Fruit fly (Drosophila melanogaster): ENCODE data around the gene fig.

fig gene

DNA sequence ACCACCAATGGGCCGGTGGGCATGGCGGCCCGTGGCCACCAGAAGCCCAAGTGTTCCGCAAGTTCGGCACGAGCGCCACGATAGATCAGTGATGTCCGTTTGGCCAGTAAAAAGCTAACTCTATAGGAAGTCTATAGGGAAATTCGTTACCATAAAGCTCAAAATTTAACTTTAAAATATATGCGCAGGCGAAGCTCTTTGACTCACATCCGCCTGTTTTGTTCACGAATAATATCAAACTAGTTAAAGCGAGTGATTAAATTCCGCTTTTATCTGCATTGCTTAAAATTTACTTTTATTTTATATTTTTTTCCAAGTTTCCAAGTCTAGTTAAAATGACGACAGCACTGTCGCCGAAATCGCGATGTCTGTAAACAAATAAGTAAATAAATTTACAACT lies 22.6 kb downstream of the fig start (continued):
- TF ChIP-seq Ets21C (GFP tag; optimal IDR thresholded peaks at IDR 0.05) (peak; percentile 12), CG9139 (GFP tag; optimal IDR thresholded peaks at IDR 0.05) (no peak), CG32006 (GFP tag; optimal IDR thresholded peaks at IDR 0.05) (peak; percentile 85), Eip93F (GFP tag; optimal IDR thresholded peaks at IDR 0.05) (no peak), topi (GFP tag; optimal IDR thresholded peaks at IDR 0.05) (peak; percentile 65), CG6276 (GFP tag; optimal IDR thresholded peaks at IDR 0.05) (peak; percentile 45), CG10669 (GFP tag; optimal IDR thresholded peaks at IDR 0.05) (peak; percentile 26), Blimp-1 (GFP tag; optimal IDR thresholded peaks at IDR 0.05) (no peak), spab (GFP tag; optimal IDR thresholded peaks at IDR 0.05) (no peak), Hr4 (GFP tag; optimal IDR thresholded peaks at IDR 0.05) (peak; percentile 85), CG8319 (GFP tag; optimal IDR thresholded peaks at IDR 0.05) (no peak), CG7368 (GFP tag; optimal IDR thresholded peaks at IDR 0.05) (no peak), Eip75B (GFP tag; optimal IDR thresholded peaks at IDR 0.05) (peak; percentile 48), net (GFP tag; optimal IDR thresholded peaks at IDR 0.05) (no peak), fd59A (GFP tag; optimal IDR thresholded peaks at IDR 0.05) (no peak), Gug (GFP tag; IDR thresholded peaks at IDR 0.05) (0 out of 2 replicates have a peak, but pooled peaks have one; percentile 14), svp (GFP tag) (peak; percentile 75)

DNA sequence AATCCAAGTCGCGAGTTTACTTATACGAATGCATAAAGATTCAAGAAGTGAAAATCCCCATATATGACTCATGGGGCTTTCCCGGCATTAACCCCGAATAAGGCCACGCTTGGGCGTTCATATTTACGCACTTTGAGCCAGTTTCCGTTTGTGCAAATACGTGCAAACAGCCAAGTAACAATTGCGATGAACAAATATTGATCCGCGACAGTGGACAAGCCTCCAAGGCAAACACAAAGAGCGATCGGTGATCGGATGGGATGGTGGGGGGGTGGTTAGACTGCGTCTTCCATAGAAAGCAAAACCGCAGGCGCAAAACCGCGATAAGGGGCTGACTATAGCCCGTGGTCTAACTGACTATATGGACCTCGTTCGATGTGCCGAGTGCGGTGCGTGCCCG lies 23.0 kb downstream of the fig start:
- TF ChIP-seq Hr4 (GFP tag; optimal IDR thresholded peaks at IDR 0.05), result no peak
- no peak for TF ChIP-seq fd85E (GFP tag; optimal IDR thresholded peaks at IDR 0.05)
- peak; percentile 72 for TF ChIP-seq CG9139 (GFP tag; optimal IDR thresholded peaks at IDR 0.05)
- TF ChIP-seq CG3032 (tag; optimal IDR thresholded peaks at IDR 0.05), result no peak
- no peak for TF ChIP-seq svp (GFP tag)
- peak; percentile 7 for TF ChIP-seq CG34406 (GFP tag; optimal IDR thresholded peaks at IDR 0.05)
- TF ChIP-seq CG10669 (GFP tag; optimal IDR thresholded peaks at IDR 0.05), result peak; percentile 35
- no peak for TF ChIP-seq cyc (GFP tag; optimal IDR thresholded peaks at IDR 0.05)
- TF ChIP-seq Met (GFP tag; optimal IDR thresholded peaks at IDR 0.05), result no peak
- no peak for TF ChIP-seq Lpt (GFP tag; optimal IDR thresholded peaks at IDR 0.05)
- TF ChIP-seq CG3919 (GFP tag; optimal IDR thresholded peaks at IDR 0.05), result no peak
- TF ChIP-seq Sox15 (GFP tag; optimal IDR thresholded peaks at IDR 0.05), result no peak
- peak; percentile 19 for TF ChIP-seq CG11762 (GFP tag; optimal IDR thresholded peaks at IDR 0.05; ENCODE audit: insufficient read depth)
- no peak for TF ChIP-seq Smox (GFP tag; optimal IDR thresholded peaks at IDR 0.05)
- no peak for TF ChIP-seq lz (GFP tag; optimal IDR thresholded peaks at IDR 0.05)
- TF ChIP-seq eg (GFP tag; IDR thresholded peaks at IDR 0.05), result no peak; the same call in 1 of the 3 replicates
- peak; percentile 56 for TF ChIP-seq CG1621 (tag; optimal IDR thresholded peaks at IDR 0.05)
- no peak for TF ChIP-seq CG11902 (GFP tag; optimal IDR thresholded peaks at IDR 0.05)
- no peak for TF ChIP-seq CG4318 (GFP tag; optimal IDR thresholded peaks at IDR 0.05)
- TF ChIP-seq CG6792 (GFP tag; optimal IDR thresholded peaks at IDR 0.05), result peak; percentile 0
- no peak for TF ChIP-seq dac (GFP tag; optimal IDR thresholded peaks at IDR 0.05)
- TF ChIP-seq topi (GFP tag; optimal IDR thresholded peaks at IDR 0.05), result no peak
- no peak for TF ChIP-seq Ets96B (tag; optimal IDR thresholded peaks at IDR 0.05)
- TF ChIP-seq CG6854 (GFP tag; optimal IDR thresholded peaks at IDR 0.05), result peak; percentile 17
- no peak for TF ChIP-seq CG15336 (GFP tag; IDR thresholded peaks at IDR 0.05)
- no peak for TF ChIP-seq Eip75B (GFP tag; optimal IDR thresholded peaks at IDR 0.05)
- TF ChIP-seq spab (GFP tag; optimal IDR thresholded peaks at IDR 0.05), result peak; percentile 39
- TF ChIP-seq Gug (GFP tag; IDR thresholded peaks at IDR 0.05), result peak; percentile 25; the same call in 1 of the 2 replicates
- TF ChIP-seq CG11294 (GFP tag; IDR thresholded peaks at IDR 0.05), result no peak; the same call in 1 of the 2 replicates
- no peak for TF ChIP-seq CG8119 (GFP tag; IDR thresholded peaks at IDR 0.05)
- peak; percentile 54 for TF ChIP-seq Hr38 (GFP tag; optimal IDR thresholded peaks at IDR 0.05)
- peak; percentile 55 to 60 for TF ChIP-seq ss (GFP tag; optimal IDR thresholded peaks at IDR 0.05)
- no peak for TF ChIP-seq OdsH (GFP tag; optimal IDR thresholded peaks at IDR 0.05)
- peak; percentile 6 for TF ChIP-seq CG16779 (tag; optimal IDR thresholded peaks at IDR 0.05)
- TF ChIP-seq achi (GFP tag; optimal IDR thresholded peaks at IDR 0.05), result no peak
- TF ChIP-seq Hr39 (GFP tag; optimal IDR thresholded peaks at IDR 0.05), result no peak
- TF ChIP-seq CG6808 (GFP tag; optimal IDR thresholded peaks at IDR 0.05), result peak; percentile 65
- no peak for TF ChIP-seq acj6 (GFP tag; optimal IDR thresholded peaks at IDR 0.05)
- TF ChIP-seq pdm3 (GFP tag; optimal IDR thresholded peaks at IDR 0.05), result no peak
- peak; percentile 44 for TF ChIP-seq CG8632 (GFP tag; optimal IDR thresholded peaks at IDR 0.05)
- TF ChIP-seq fkh (GFP tag; optimal IDR thresholded peaks at IDR 0.05), result no peak

Data from whole organism, prepupa.